Worm (Caenorhabditis elegans) whole organism, late embryonic: ENCODE data around the gene ZK856.7.

ENCODE experiments used
- T23F11.4 ChIP-seq: fragments of 200-800 bp; sonication (Bioruptor generic); optimal IDR thresholded peaks from 2 replicates; lab custom pipeline; 2018; ENCODE audit warnings: mild to moderate bottlenecking, missing genetic modification characterization, missing compliant biosample characterization
- Y22D7AL.16 ChIP-seq: sonication (generic microtip); optimal IDR thresholded peaks from 2 replicates; lab custom pipeline; 2016; ENCODE audit warnings: missing genetic modification characterization, missing compliant biosample characterization
- ceh-31 ChIP-seq: sonication (generic microtip); optimal IDR thresholded peaks from 2 replicates; lab custom pipeline; 2016; ENCODE audit warnings: missing genetic modification characterization, missing compliant biosample characterization
- ceh-48 ChIP-seq: sonication (generic microtip); optimal IDR thresholded peaks from 2 replicates; lab custom pipeline; 2016; ENCODE audit warnings: missing genetic modification characterization, inconsistent platforms, missing compliant biosample characterization
- elt-2 ChIP-seq: sonication (generic microtip); optimal IDR thresholded peaks from 2 replicates; lab custom pipeline; 2016; ENCODE audit warnings: missing genetic modification reagents, missing genetic modification characterization, missing compliant biosample characterization
- ets-4 ChIP-seq: sonication (generic microtip); optimal IDR thresholded peaks from 2 replicates; lab custom pipeline; 2016; ENCODE audit warnings: missing genetic modification characterization, missing compliant biosample characterization
- pag-3 ChIP-seq: sonication (generic microtip); optimal IDR thresholded peaks from 2 replicates; lab custom pipeline; 2016; ENCODE audit warnings: missing compliant biosample characterization, missing genetic modification characterization, borderline replicate concordance
- tbx-2 ChIP-seq: sonication (generic microtip); optimal IDR thresholded peaks from 2 replicates; lab custom pipeline; 2016; ENCODE audit warnings: missing genetic modification characterization, missing compliant biosample characterization

DNA sequence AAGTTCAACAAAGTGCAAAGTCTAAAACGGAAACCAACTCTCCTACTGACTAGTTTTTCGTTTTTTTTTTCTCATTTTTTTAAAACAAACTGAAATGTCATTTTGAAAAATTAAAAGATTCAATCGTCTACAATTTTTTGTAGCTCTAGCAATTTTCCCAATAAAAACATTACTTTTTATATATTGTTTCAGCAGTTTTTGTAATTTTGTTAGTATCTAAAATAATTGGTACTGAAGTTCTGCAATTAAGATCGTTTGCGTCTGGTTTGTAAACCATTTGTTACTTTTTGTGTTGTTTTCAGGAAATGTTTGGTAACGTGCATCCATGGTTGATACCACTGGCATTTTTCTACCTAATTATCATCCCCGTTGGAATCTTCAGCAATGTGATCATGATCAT, 43.4 kb upstream of the ZK856.7 start, which contains the start of gene srsx-30:
- TF ChIP-seq elt-2 (tag; lab: Kevin White, UChicago) (no peak), Y22D7AL.16 (tag; lab: Kevin White, UChicago) (no peak), T23F11.4 (GFP tag; lab: Kevin White, UChicago) (no peak), ceh-31 (tag; lab: Kevin White, UChicago) (no peak), ceh-48 (tag; lab: Kevin White, UChicago) (no peak), tbx-2 (tag; lab: Kevin White, UChicago) (no peak), pag-3 (tag; lab: Kevin White, UChicago) (no peak), ets-4 (no peak)
